Worm (Caenorhabditis elegans): ENCODE measurements around the gene T08B6.9.

ce11 chrIV:4874603-4875002 is 16.0 kb upstream of the T08B6.9 start, which contains the start of gene str-174:
- no peak for TF ChIP-seq nhr-28 (tag; optimal IDR thresholded peaks at IDR 0.05)
- no peak for TF ChIP-seq nhr-11 (tag; optimal IDR thresholded peaks at IDR 0.05)
- no peak for TF ChIP-seq sdz-12 (GFP tag; optimal IDR thresholded peaks at IDR 0.05)
- no peak for TF ChIP-seq nhr-77 (tag; optimal IDR thresholded peaks at IDR 0.05)
- TF ChIP-seq dmd-9 (GFP tag; IDR thresholded peaks at IDR 0.05), result no peak
- no peak for TF ChIP-seq nhr-76 (tag; optimal IDR thresholded peaks at IDR 0.05)
- TF ChIP-seq lin-39 (tag; optimal IDR thresholded peaks at IDR 0.05), result no peak
- no peak for TF ChIP-seq lsy-2 (tag; optimal IDR thresholded peaks at IDR 0.05)
